Fruit fly (Drosophila melanogaster) Kc167 (cell line): ENCODE data around the gene Swt1.

Source experiments
- psq ChIP-seq: fragments of >200 bp; optimal IDR thresholded peaks from 2 replicates; lab custom pipeline; 2017; ENCODE audit warnings: missing external identifiers
- ttk ChIP-seq: sonication (Bioruptor generic); optimal IDR thresholded peaks from 2 replicates; lab custom pipeline; 2017; ENCODE audit warnings: missing external identifiers

dm6 chrX:18103353-18103752 is 13.0 kb upstream of the Swt1 start, which contains the start of gene CG7135:
- TF ChIP-seq ttk (lab: Kevin White, UChicago) (no peak), psq (no peak)
